Worm (Caenorhabditis elegans) whole organism, dauer: ENCODE data around the gene slc-17.2.

Source experiments
- unc-62 ChIP-seq: sonication (generic microtip); optimal IDR thresholded peaks from 2 replicates; lab custom pipeline; 2017; ENCODE audit warnings: missing biosample characterization, missing genetic modification reagents, missing genetic modification characterization

Gene slc-17.2

DNA sequence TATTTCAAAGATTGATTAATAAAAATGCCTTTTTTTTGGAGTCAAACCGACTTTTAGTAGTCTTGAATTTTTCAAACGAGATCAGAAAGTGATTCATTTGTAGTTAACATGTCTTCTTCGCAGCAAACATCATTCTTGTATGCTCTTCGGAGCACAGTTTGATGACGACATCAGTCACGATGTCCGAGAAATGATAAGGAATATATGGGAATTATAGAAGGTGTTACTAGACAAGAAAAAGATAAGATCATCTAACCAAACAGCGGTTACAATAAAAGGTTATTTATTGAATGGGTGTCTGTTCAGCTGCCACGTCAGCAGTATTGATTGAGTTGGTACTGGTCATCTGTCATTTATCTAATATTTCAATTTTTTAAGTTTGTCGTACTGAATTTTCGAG lies 23.5 kb downstream of the slc-17.2 start:
- no peak for TF ChIP-seq unc-62 (GFP tag; lab: Kevin White, UChicago)

DNA sequence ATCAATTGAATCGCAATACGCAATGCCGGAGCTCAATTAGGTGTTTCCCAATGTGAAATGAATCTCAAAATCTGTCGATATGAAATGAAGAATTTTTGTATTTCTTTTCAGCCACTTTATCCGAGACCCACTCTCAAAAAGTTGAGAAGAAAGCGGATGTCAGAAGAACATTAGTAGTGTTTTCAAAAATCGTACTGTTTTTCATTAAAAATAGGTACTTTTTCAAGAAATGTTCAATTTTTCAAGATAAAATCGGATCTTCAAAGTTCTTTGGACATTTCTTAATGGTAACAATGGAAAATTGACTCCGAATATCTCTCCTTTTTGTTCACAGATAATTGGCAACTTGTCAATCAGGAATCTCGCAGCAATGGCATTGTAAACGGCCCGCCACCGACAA lies 28.7 kb downstream of the slc-17.2 start, which contains the start of gene flp-25:
Gene flp-25, plus strand, starts transcription at position 301 of the 400 bp plus-strand sequence.
- no peak for TF ChIP-seq unc-62 (GFP tag; lab: Kevin White, UChicago)

DNA sequence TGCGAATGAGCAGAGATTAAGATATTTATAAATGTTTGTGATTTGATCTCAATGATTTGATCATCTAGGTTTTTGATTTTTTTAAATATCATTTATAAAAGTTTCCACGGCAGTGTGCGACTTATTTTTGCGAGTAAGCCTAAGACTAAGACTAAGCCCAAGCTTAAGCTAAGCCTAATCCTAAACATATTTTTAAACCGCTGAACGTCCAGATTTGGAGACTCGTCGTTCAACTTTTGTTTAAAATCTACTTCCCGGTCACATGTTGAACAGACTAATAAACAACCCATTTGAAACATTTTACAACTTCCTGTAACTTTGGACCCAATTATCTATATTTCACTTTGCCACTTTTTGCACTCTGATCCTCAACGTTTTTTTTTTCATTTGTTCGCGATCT lies 30.8 kb downstream of the slc-17.2 start, which contains the start of gene K04H4.5:
Gene K04H4.5, plus strand, starts transcription at position 301 of the 400 bp plus-strand sequence.
- no peak for TF ChIP-seq unc-62 (GFP tag; lab: Kevin White, UChicago)

DNA sequence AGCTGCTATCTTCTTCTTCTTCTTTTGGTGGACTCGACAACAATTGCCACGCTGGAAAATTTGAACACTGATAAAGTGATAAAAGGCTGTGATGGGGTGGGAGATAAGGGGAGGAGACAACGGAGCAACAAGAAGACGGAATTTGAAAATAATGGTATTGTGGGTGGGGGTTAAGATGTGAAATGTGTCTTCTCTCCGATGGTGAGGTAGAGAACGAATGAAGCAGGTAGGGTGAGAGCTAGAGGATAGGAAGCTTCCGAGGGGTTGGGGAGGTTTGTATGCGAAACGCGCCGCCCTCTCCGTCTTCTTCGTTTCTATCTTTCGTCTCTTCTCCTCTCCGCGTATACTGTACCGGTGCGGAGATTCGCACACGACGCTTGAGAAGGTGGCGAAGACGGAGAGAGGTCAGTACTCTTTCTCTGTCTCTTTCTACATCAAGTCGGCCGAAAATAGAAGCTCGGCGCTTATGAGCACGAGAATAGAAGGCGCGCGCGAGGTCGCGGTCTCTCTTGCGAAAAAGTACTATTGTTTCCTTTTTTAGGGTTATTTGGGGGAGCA lies 34.4 kb downstream of the slc-17.2 start, which contains the start of gene chtb-1:
Gene chtb-1, minus strand, starts transcription at position 51 of the 558 bp plus-strand sequence.
- no peak for TF ChIP-seq unc-62 (GFP tag; lab: Kevin White, UChicago)

DNA sequence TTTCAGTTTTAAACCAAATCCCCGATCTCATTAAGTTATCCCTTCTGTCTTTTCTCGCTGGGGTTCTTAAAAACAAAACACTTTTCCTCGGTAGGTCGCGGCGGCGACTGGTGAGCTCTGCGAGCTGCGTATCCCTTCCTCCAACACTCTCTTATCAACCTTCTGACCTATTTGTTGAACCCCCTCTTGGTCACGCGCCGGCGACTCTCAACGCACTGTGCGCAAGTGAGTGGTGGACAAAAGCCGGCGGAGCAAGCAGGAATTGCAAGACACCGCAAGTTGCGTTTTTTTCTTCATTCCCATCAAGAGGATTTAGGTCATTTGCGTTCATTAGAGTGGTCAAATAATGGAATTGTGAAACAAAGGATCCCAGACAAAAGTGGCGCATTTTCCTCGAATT lies 36.1 kb downstream of the slc-17.2 start:
- TF ChIP-seq unc-62 (GFP tag; lab: Kevin White, UChicago) = no peak

DNA sequence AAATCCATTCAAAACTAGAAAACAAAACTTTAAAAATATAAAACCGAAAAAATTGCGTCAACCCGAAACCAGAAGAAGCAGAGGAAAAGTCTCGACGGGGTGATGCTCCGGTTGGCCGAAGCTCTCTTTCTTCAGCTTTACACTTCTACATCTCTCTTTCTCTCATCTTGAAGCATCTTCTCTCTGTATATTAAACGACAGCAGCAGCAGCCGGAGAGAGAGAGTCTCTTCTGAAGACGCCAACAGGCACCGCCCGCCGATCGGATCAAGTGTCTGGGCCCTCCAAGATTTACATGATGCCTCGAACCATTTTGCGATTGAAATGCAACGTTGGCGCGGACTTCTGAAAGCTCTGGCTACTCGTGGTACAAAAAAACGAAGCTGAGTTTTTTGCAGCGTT lies 43.2 kb downstream of the slc-17.2 start:
- no peak for TF ChIP-seq unc-62 (GFP tag; lab: Kevin White, UChicago)

DNA sequence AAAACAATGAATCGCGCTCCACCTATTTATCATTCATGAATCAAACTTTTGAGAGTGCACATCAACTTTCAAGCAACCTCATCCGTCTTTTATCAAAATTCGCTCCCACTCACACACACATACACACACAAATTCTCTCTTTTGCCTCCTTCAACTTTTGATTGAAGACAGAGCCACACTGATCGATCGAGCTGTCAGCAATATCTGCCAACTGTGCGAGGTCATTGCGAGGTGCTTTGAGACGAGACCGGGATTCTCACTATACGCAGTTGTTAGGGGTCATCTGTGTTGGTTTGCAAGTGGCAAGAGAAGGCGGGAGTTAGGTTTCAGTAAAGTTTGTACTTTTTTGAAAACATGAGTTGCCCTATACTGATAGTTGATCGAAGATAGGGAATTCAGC lies 43.8 kb downstream of the slc-17.2 start:
- TF ChIP-seq unc-62 (GFP tag; lab: Kevin White, UChicago) = no peak

DNA sequence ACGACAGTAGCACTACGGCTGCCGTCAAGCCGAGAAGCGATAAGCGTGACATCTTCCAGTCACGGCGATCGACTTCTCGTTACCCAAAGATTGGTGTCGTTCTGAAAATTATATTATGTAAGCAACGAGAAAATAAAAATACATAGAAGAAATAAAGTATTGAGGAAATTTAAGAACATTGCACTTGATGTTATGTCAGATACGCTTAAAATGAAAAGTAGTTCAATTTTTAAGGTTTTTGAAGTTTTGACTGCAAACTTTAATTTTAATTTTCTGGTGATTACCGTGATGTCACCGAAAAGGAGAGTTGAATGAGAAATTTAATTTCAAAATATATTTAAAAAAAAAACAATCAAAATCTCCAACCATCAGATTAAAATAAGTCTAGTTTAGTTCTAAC lies 45.6 kb downstream of the slc-17.2 start, which contains the start of gene emb-9:
Gene emb-9, minus strand, starts transcription at position 101 of the 400 bp plus-strand sequence.
- TF ChIP-seq unc-62 (GFP tag; lab: Kevin White, UChicago) = no peak

DNA sequence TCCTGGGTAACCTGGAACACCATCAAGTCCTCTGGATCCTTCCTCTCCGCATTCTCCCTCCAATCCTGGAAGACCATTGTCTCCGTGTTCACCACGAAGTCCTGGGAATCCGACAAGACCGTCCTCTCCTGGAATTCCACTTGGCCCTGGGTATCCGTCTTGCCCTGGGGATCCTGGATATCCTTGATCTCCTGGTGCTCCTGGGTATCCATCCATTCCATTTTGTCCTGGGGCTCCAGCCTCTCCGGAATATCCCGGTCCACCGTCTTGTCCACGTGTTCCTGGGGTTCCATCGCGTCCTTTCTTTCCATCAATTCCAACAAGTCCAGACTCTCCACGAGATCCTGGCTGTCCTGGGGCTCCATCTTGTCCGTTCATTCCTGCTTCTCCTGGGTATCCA lies 49.9 kb downstream of the slc-17.2 start:
- no peak for TF ChIP-seq unc-62 (GFP tag; lab: Kevin White, UChicago)

DNA sequence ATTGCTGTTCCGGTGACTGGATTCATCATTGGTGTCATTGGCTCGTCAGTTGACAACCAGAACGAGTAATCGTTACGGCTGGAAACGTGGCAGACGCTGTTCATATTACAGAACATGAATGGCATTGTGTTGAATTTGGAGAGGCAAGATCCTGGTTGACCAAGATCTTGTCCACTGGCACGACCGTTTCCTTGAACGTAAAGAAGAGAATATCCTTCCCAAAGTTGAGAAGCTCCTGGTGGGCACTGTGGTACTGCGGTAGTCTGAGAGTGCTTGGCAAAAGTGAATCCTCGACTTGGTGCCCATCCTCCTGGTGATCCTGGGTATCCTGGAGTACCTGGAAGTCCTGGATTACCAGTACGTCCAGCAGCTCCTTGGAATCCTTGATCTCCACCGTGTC lies 51.9 kb downstream of the slc-17.2 start:
- TF ChIP-seq unc-62 (GFP tag; lab: Kevin White, UChicago) = no peak
